Worm (Caenorhabditis elegans) whole organism, midembryonic: ENCODE data around the gene tbx-11.

Experiments used
- T22C8.4 ChIP-seq: fragments of 200-800 bp; sonication (Bioruptor generic); IDR thresholded peaks from 2 replicates; pipeline ENCODE4 v1.3.6; 2022; ENCODE audit warnings: missing genetic modification characterization, missing compliant biosample characterization
- cog-1 ChIP-seq: sonication (generic microtip); optimal IDR thresholded peaks from 2 replicates; lab custom pipeline; 2016; ENCODE audit warnings: missing genetic modification characterization, missing compliant biosample characterization
- flt-1 ChIP-seq: fragments of 200-800 bp; sonication (Bioruptor generic); IDR thresholded peaks from 2 replicates; pipeline ENCODE4 v1.3.6; 2022; ENCODE audit warnings: missing genetic modification characterization, missing compliant biosample characterization
- klf-2 ChIP-seq: fragments of 200-800 bp; sonication (Bioruptor generic); conservative IDR thresholded peaks from 2 replicates; pipeline ENCODE4 v1.3.6; 2022; ENCODE audit warnings: missing genetic modification reagents, missing genetic modification characterization, missing compliant biosample characterization
- med-1 ChIP-seq: sonication (generic microtip); optimal IDR thresholded peaks from 2 replicates; lab custom pipeline; 2017; ENCODE audit warnings: missing genetic modification characterization, mild to moderate bottlenecking, missing compliant biosample characterization, antibody characterized with exemption, missing genetic modification reagents; ENCODE audit not compliant: insufficient read depth
- ref-1 ChIP-seq: fragments of 200-800 bp; sonication (Bioruptor generic); conservative IDR thresholded peaks from 2 replicates; pipeline ENCODE4 v1.3.6; 2022; ENCODE audit warnings: missing genetic modification reagents, missing genetic modification characterization, missing compliant biosample characterization
- tab-1 ChIP-seq: fragments of 200-800 bp; sonication (Bioruptor generic); IDR thresholded peaks from 2 replicates; pipeline ENCODE4 v1.3.6; 2022; ENCODE audit warnings: missing genetic modification characterization, missing compliant biosample characterization
- ztf-23 ChIP-seq: fragments of 200-800 bp; sonication (Bioruptor generic); IDR thresholded peaks from 2 replicates; pipeline ENCODE4 v1.3.6; 2022; ENCODE audit warnings: missing genetic modification reagents, missing genetic modification characterization, missing compliant biosample characterization
- ztf-29 ChIP-seq: fragments of 200-800 bp; sonication (Bioruptor generic); IDR thresholded peaks from 2 replicates; pipeline ENCODE4 v1.3.6; 2022; ENCODE audit warnings: missing genetic modification reagents, missing genetic modification characterization, missing compliant biosample characterization

The tbx-11 gene

DNA sequence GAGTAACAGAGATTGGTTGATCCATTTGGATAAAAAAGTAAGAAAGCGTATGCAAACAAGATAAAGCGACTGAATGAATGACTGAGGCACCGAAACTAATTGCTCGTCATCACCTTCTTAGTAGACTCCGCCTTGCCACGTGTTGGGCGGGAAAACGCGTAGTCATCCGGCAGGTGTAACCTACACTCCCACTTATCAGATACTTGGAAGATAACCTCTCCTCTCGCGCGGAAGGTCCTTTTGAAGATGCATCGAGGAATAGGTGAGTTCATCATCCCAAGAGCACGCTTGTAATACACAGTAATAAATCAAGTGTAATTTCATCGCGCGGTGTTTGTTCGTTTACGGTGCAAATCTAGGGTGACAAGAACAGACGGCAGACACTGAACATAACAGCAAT, at the start of gene tbx-11:
Gene tbx-11, minus strand, starts transcription at position 101 of the 400 bp plus-strand sequence.
- no peak for TF ChIP-seq ztf-29 (GFP tag; lab: Robert Waterston, UW)

DNA sequence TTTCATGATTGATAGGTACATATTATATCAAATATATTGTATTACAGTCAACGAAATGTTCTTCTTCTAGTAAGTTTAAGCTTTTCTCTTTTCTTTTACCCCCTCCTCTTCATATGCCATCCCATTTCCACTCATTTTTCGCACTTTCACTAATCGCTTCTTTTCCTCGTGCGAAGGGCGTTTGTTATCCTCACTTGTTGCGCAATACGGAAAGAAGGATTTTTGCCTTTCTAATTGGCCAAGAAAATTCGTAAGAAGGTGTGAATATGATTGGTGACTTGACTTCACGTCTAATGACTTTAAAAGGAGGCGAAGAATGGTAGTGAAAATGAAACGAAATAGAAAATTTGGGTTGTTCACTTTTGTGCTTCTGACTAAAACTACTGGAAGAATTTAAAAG, 48.9 kb upstream of the tbx-11 start:
- no peak for TF ChIP-seq T22C8.4 (GFP tag; lab: Robert Waterston, UW)
- no peak for TF ChIP-seq ztf-29 (GFP tag; lab: Robert Waterston, UW)
- no peak for TF ChIP-seq ref-1 (GFP tag; lab: Robert Waterston, UW)
- no peak for TF ChIP-seq cog-1 (tag; lab: Kevin White, UChicago)
- TF ChIP-seq klf-2 (GFP tag; lab: Robert Waterston, UW): no peak
- no peak for TF ChIP-seq tab-1 (GFP tag; lab: Robert Waterston, UW)
- TF ChIP-seq ztf-23 (GFP tag; lab: Robert Waterston, UW): no peak
- no peak for TF ChIP-seq med-1 (GFP tag; lab: Kevin White, UChicago)
- TF ChIP-seq flt-1 (GFP tag; lab: Robert Waterston, UW): no peak

DNA sequence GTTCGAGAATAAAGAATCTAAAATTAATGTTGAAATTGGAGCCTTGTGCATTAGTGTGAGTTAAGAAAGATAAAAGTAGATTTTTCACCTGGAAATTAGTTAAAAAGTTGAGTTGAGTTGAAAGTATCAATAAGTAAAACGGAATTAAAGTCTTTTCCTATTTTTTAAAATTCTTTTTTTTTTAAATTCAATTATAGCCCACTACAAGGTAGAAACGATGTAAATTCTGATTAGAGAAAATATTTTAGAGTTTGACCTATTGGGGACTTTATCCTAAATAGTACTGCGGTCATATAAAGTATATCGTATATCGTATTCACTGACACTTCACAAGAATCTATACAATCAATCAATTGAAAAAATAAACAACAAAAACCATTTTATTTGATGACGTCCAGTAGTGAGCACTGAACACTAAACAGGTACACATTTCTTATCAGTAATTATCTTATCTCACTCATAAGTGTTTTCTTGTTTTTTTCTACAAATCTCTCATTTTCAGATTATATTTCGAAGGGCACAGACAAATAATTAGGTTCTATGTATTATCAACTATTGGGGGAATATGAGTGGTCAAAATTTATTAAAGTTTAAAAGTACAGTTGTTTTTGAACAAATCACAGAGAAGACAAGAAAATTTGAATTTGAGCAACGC, 41.1 kb upstream of the tbx-11 start, which contains the start of gene wht-1:
Gene wht-1, minus strand, starts transcription at position 51 of the 655 bp plus-strand sequence.
- TF ChIP-seq ref-1 (GFP tag; lab: Robert Waterston, UW) (no peak), med-1 (GFP tag; lab: Kevin White, UChicago) (no peak), ztf-23 (GFP tag; lab: Robert Waterston, UW) (no peak), ztf-29 (GFP tag; lab: Robert Waterston, UW) (no peak), tab-1 (GFP tag; lab: Robert Waterston, UW) (no peak), cog-1 (tag; lab: Kevin White, UChicago) (no peak), T22C8.4 (GFP tag; lab: Robert Waterston, UW) (no peak), flt-1 (GFP tag; lab: Robert Waterston, UW) (no peak), klf-2 (GFP tag; lab: Robert Waterston, UW) (no peak)

DNA sequence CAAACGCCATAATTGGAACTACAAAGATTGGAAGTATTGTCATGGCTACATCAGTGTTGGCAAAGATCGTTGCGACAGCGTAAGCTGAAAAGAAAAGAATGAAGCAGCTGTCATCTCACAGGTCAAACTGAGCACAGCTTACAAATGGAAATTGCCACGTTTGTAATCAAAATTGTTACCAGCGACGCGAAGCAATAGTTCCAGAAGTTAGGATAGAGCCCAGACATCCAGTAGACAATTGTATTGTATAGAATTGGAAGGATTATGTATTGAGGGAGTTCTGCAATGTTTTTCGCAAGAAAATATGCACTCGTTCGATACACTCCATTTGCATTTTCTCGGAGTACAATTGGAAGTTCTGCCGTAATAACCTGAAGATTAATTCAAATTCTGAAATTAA, 38.5 kb upstream of the tbx-11 start:
- TF ChIP-seq klf-2 (GFP tag; lab: Robert Waterston, UW): no peak

DNA sequence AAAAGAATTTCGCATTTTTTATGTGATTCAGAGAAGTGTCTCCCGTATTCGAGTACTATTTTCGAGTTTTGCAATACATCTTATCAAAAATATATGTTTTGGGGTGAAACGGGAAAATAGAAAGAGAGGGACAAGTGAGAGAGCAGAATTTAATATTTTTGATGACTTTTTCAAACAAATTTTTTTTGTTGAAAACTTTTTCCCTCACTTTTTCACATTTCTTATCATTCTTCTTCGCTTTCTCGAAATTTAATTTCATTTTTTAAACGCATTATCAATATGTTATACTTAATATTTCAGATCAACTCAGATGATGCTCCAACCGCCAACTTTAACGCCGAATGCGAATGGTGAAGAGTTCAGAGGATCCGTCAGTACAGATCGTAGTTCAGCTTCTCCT, 33.5 kb upstream of the tbx-11 start, which contains the start of gene attf-4:
Gene attf-4, plus strand, starts transcription at position 301 of the 400 bp plus-strand sequence.
- TF ChIP-seq klf-2 (GFP tag; lab: Robert Waterston, UW): no peak
- no peak for TF ChIP-seq ztf-23 (GFP tag; lab: Robert Waterston, UW)
- TF ChIP-seq T22C8.4 (GFP tag; lab: Robert Waterston, UW): no peak

DNA sequence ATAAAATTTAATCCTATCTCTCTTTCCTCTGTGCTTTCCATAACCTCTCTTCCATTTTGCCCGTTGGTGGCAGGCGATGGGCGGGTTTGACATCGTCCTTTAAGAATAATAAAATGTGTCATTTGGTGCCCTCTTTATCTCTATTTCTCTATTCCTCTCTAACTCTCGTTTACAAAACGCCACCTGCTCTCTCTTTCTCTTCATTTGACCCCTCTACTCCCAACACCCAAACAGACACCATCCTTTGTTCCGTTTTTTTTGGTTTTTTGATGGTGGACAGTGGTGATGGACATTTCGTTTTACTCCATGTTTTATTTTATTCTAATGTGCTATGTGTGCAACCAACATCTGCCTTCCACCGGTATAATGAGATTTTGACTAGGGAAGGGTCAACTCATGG, 32.1 kb upstream of the tbx-11 start:
- TF ChIP-seq flt-1 (GFP tag; lab: Robert Waterston, UW) (0 out of 2 replicates have a peak, but pooled peaks have one; percentile 35), T22C8.4 (GFP tag; lab: Robert Waterston, UW) (no peak)

DNA sequence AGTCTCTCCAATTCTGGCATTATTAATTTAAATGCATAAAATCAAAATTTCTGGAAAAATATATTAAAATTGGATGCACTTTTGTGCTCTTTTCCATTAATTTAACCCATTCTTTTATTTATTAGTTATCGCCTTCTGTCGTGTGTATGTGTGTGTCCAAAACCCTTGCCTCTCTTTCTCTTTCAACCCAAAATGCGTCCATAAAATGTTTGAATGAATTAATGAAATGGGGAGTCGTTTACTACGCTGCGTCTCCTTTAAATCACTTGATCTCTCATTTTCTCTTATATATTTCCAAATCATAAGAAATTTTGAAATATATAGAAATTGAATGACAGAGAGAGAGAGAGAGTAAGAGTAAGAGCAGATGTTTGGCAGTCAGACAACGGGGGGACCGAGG, 31.2 kb upstream of the tbx-11 start:
- TF ChIP-seq ztf-29 (GFP tag; lab: Robert Waterston, UW): no peak
- TF ChIP-seq ref-1 (GFP tag; lab: Robert Waterston, UW): no peak
- no peak for TF ChIP-seq med-1 (GFP tag; lab: Kevin White, UChicago)
- no peak for TF ChIP-seq T22C8.4 (GFP tag; lab: Robert Waterston, UW)
- TF ChIP-seq cog-1 (tag; lab: Kevin White, UChicago): no peak
- no peak for TF ChIP-seq klf-2 (GFP tag; lab: Robert Waterston, UW)
- no peak for TF ChIP-seq flt-1 (GFP tag; lab: Robert Waterston, UW)
- TF ChIP-seq tab-1 (GFP tag; lab: Robert Waterston, UW): no peak
- TF ChIP-seq ztf-23 (GFP tag; lab: Robert Waterston, UW): no peak

DNA sequence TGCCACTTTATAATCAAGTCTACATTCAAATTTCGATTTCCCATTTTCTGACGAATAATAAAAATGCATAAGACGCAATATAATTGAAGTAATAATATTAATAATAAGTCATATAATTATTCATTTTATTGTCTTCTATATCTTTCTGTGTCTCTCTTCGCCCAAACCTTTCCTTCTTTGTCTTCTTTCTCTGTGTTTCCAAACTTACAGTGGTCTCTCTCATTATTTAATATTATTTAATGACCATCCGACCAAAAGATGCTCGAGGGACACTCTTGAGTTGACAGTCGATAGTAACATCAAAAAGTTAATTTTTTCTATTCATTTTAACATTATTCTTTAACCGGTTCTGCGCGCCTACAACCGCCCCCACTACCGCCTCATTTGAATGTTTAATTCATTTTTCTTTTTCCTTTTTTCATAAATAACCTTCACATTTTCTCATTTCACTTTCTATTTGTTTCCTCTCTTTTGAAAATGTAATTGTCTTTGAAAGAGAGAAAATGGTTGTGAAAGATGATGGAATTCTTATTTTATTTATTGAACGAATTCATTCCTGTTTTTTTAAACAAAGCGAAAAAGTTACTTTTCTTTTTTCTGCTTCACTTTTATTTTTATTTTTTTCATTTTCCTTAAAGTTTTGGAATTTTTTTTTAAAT, 27.0 kb upstream of the tbx-11 start:
- TF ChIP-seq tab-1 (GFP tag; lab: Robert Waterston, UW): no peak
- peak; percentile 8 for TF ChIP-seq cog-1 (tag; lab: Kevin White, UChicago)
- no peak for TF ChIP-seq ztf-29 (GFP tag; lab: Robert Waterston, UW)

DNA sequence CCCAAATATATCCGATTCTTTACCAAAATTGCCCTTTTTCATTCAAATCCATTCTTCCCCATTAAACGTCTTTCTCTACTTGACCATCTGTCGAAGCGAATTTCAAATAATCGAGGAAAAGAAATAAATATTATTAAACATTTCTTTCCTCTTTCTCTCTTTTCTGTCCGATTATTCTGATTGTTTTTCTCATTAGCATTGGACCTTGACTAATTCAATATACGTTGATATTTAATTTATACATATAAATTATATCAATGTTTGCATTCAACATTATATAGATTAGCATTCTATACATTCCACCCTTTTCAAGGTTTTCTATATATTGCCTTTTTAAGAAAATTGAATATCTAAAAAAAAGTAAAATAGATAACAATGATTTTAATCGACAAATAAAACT, 26.2 kb upstream of the tbx-11 start:
- TF ChIP-seq ztf-23 (GFP tag; lab: Robert Waterston, UW) (no peak), cog-1 (tag; lab: Kevin White, UChicago) (no peak), ref-1 (GFP tag; lab: Robert Waterston, UW) (no peak), med-1 (GFP tag; lab: Kevin White, UChicago) (no peak), klf-2 (GFP tag; lab: Robert Waterston, UW) (no peak), tab-1 (GFP tag; lab: Robert Waterston, UW) (no peak), T22C8.4 (GFP tag; lab: Robert Waterston, UW) (no peak), ztf-29 (GFP tag; lab: Robert Waterston, UW) (no peak), flt-1 (GFP tag; lab: Robert Waterston, UW) (no peak)

DNA sequence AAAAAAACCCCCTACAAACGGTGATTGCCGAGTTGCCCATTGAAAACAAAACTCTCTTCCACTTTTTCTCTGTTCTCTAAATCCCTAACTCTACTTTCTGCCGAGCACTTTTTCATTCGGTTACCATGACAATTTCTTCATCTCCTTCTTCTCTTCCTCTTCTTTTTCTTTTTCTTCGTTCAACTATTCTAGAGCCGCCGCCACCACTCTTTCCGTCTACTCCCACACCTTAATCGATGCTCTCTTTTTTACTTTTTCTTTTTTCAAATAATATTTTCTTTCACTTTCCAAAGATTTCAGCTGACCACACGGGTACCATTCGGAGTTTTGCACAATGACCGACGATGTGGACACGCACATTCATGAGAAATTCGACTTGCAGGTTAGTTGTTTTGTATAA, 20.8 kb upstream of the tbx-11 start, which contains the start of gene mapk-15:
Gene mapk-15, plus strand, starts transcription at position 301 of the 400 bp plus-strand sequence.
- no peak for TF ChIP-seq tab-1 (GFP tag; lab: Robert Waterston, UW)
- TF ChIP-seq med-1 (GFP tag; lab: Kevin White, UChicago): no peak
- TF ChIP-seq klf-2 (GFP tag; lab: Robert Waterston, UW): no peak
- TF ChIP-seq ref-1 (GFP tag; lab: Robert Waterston, UW): no peak
- TF ChIP-seq flt-1 (GFP tag; lab: Robert Waterston, UW): no peak
- no peak for TF ChIP-seq ztf-23 (GFP tag; lab: Robert Waterston, UW)
- no peak for TF ChIP-seq ztf-29 (GFP tag; lab: Robert Waterston, UW)
- TF ChIP-seq cog-1 (tag; lab: Kevin White, UChicago): no peak
- TF ChIP-seq T22C8.4 (GFP tag; lab: Robert Waterston, UW): no peak
